Worm (Caenorhabditis elegans): ENCODE results near the gene nhx-4.

DNA sequence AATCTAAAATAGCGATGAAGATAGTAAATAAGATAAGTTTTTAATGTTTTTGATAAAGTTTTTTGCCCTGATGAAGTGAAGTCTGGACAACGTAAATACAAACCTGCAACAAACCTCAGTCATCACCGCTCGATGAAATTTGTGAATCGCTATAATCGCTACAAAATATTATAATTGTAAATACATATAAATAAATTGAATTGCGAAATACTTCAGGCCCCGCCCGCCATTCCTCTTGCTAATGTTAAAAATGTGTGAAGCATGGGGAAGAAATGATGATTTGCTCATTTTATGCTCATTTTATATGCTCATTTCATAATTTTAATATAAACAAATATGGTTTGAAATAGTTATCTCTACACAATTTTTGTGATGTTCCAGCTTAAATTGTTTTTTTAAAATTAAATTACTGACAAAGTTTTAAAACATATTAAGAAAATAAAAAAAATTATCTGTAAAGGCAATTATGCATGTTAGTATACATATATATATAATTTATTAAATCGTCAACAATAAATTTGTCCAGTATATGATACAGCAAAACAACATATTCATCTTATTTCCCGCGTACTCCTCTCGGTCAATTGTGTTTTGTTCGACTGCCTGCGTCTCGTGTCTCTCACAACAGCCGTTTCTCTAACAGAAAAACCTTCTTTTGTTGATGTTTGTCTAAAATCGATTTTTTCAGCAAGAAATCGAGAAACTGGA is 9.9 kb upstream of the nhx-4 start, which contains the start of gene sid-5:
- TF ChIP-seq cog-1 (tag; optimal IDR thresholded peaks at IDR 0.05) (no peak), klf-2 (GFP tag; conservative IDR thresholded peaks at IDR 0.05) (no peak), med-1 (GFP tag; optimal IDR thresholded peaks at IDR 0.05; ENCODE audit: insufficient read depth) (no peak), ztf-23 (GFP tag; IDR thresholded peaks at IDR 0.05) (no peak), flt-1 (GFP tag; IDR thresholded peaks at IDR 0.05) (no peak), ref-1 (GFP tag; conservative IDR thresholded peaks at IDR 0.05) (no peak), ztf-29 (GFP tag; IDR thresholded peaks at IDR 0.05) (no peak), T22C8.4 (GFP tag; IDR thresholded peaks at IDR 0.05) (no peak), tab-1 (GFP tag; IDR thresholded peaks at IDR 0.05) (no peak)
